Fruit fly (Drosophila melanogaster) whole organism, embryonic: ENCODE measurements around the gene Pvf2.

Source experiments
- Antp ChIP-seq: fragments of 200-800 bp; sonication (Bioruptor generic); optimal IDR thresholded peaks from 3 replicates; lab custom pipeline; 2016; ENCODE audit warnings: missing biosample characterization, missing genetic modification characterization
- Bgb ChIP-seq: fragments of 200-800 bp; sonication (Bioruptor generic); IDR thresholded peaks from 2 replicates; pipeline ENCODE4 v1.3.6; 2022; ENCODE audit warnings: missing biosample characterization, missing genetic modification characterization; ENCODE audit not compliant: partially characterized antibody
- C15 ChIP-seq: fragments of 200-800 bp; sonication (Bioruptor generic); IDR thresholded peaks from 3 replicates; pipeline ENCODE4 v1.3.6; 2022; ENCODE audit warnings: missing biosample characterization, missing genetic modification characterization
- CG10979 ChIP-seq: fragments of 200-800 bp; sonication (Bioruptor generic); optimal IDR thresholded peaks from 2 replicates; lab custom pipeline; 2018; ENCODE audit warnings: missing biosample characterization, mild to moderate bottlenecking, missing genetic modification characterization, moderate library complexity
- CG14667 ChIP-seq: fragments of 200-800 bp; sonication (Bioruptor generic); IDR thresholded peaks from 2 replicates; pipeline ENCODE4 v1.3.6; 2022; ENCODE audit warnings: missing biosample characterization, missing genetic modification characterization
- CG16863 ChIP-seq: fragments of 200-800 bp; sonication (Bioruptor generic); optimal IDR thresholded peaks from 3 replicates; lab custom pipeline; 2016; ENCODE audit warnings: missing biosample characterization, missing genetic modification characterization
- CG2199 ChIP-seq: fragments of 200-800 bp; sonication (Bioruptor generic); IDR thresholded peaks from 3 replicates; pipeline ENCODE4 v1.3.6; 2022; ENCODE audit warnings: missing biosample characterization, missing genetic modification characterization
- CG3065 ChIP-seq: fragments of 200-800 bp; sonication (Bioruptor generic); optimal IDR thresholded peaks from 2 replicates; lab custom pipeline; 2016; ENCODE audit warnings: missing biosample characterization, missing genetic modification characterization
- CG31224 ChIP-seq: fragments of 200-800 bp; sonication (Bioruptor generic); IDR thresholded peaks from 2 replicates; pipeline ENCODE4 v1.3.6; 2022; ENCODE audit warnings: missing biosample characterization, missing genetic modification characterization
- CG32532 ChIP-seq: fragments of 200-800 bp; sonication (Bioruptor generic); IDR thresholded peaks from 2 replicates; pipeline ENCODE4 v1.3.6; 2022; ENCODE audit warnings: missing biosample characterization, missing genetic modification characterization
- CG33213 ChIP-seq: fragments of 200-800 bp; sonication (Bioruptor generic); optimal IDR thresholded peaks from 3 replicates; lab custom pipeline; 2016; ENCODE audit warnings: missing biosample characterization, missing genetic modification characterization
- CG4707 ChIP-seq: fragments of 200-800 bp; sonication (Bioruptor generic); optimal IDR thresholded peaks from 2 replicates; lab custom pipeline; 2018; ENCODE audit warnings: missing biosample characterization, mild to moderate bottlenecking, missing genetic modification characterization, moderate library complexity
- CG7357 ChIP-seq: fragments of 200-800 bp; sonication (Bioruptor generic); IDR thresholded peaks from 3 replicates; pipeline ENCODE4 v1.3.6; 2022; ENCODE audit warnings: missing biosample characterization, missing genetic modification characterization
- CG8388 ChIP-seq: fragments of 200-800 bp; sonication (Bioruptor generic); optimal IDR thresholded peaks from 2 replicates; lab custom pipeline; 2019; ENCODE audit warnings: missing biosample characterization, mild to moderate bottlenecking, missing genetic modification characterization, moderate library complexity
- CG8944 ChIP-seq: fragments of 200-800 bp; sonication (Bioruptor generic); optimal IDR thresholded peaks from 3 replicates; lab custom pipeline; 2016; ENCODE audit warnings: missing biosample characterization, missing genetic modification characterization
- CG9437 ChIP-seq: fragments of 200-800 bp; sonication (Bioruptor generic); optimal IDR thresholded peaks from 2 replicates; lab custom pipeline; 2018; ENCODE audit warnings: missing biosample characterization, mild to moderate bottlenecking, missing genetic modification characterization
- CHES-1-like ChIP-seq: fragments of 200-800 bp; sonication (Bioruptor generic); optimal IDR thresholded peaks from 2 replicates; lab custom pipeline; 2016; ENCODE audit warnings: missing biosample characterization, missing genetic modification characterization
- Camta ChIP-seq: fragments of 200-800 bp; sonication (Bioruptor generic); optimal IDR thresholded peaks from 2 replicates; lab custom pipeline; 2016; ENCODE audit warnings: missing biosample characterization, missing genetic modification characterization
- Doc2 ChIP-seq: fragments of 200-800 bp; sonication (Bioruptor generic); IDR thresholded peaks from 2 replicates; pipeline ENCODE4 v1.3.6; 2022; ENCODE audit warnings: missing biosample characterization, missing genetic modification characterization
- E2f2 ChIP-seq: fragments of 200-800 bp; sonication (Bioruptor generic); IDR thresholded peaks from 2 replicates; pipeline ENCODE4 v1.3.6; 2022; ENCODE audit warnings: missing biosample characterization, missing genetic modification characterization
- Hr39 ChIP-seq: fragments of >200 bp; optimal IDR thresholded peaks from 2 replicates; lab custom pipeline; 2017
- Hsf ChIP-seq: fragments of 200-800 bp; sonication (Bioruptor generic); optimal IDR thresholded peaks from 3 replicates; lab custom pipeline; 2016; ENCODE audit warnings: missing biosample characterization, missing genetic modification characterization
- Kr ChIP-seq: fragments of 200-800 bp; sonication (Bioruptor generic); optimal IDR thresholded peaks from 2 replicates; lab custom pipeline; 2017; ENCODE audit warnings: missing biosample characterization, mild to moderate bottlenecking, missing genetic modification characterization
- MTF-1 ChIP-seq: fragments of 200-800 bp; sonication (Bioruptor generic); optimal IDR thresholded peaks from 2 replicates; lab custom pipeline; 2018; ENCODE audit warnings: missing biosample characterization, mild to moderate bottlenecking, missing genetic modification characterization, borderline replicate concordance
- NC2α ChIP-seq: fragments of 200-800 bp; sonication (Bioruptor generic); optimal IDR thresholded peaks from 2 replicates; lab custom pipeline; 2016; ENCODE audit warnings: missing biosample characterization, missing genetic modification characterization
- NK7.1 ChIP-seq: fragments of 200-800 bp; sonication (Bioruptor generic); optimal IDR thresholded peaks from 3 replicates; lab custom pipeline; 2016; ENCODE audit warnings: missing biosample characterization, missing genetic modification characterization
- Nf-YA ChIP-seq: fragments of 200-800 bp; sonication (Bioruptor generic); IDR thresholded peaks from 2 replicates; pipeline ENCODE4 v1.3.6; 2022; ENCODE audit warnings: missing biosample characterization, missing genetic modification characterization
- Nf-YB ChIP-seq: fragments of 200-800 bp; sonication (Bioruptor generic); optimal IDR thresholded peaks from 3 replicates; lab custom pipeline; 2019; ENCODE audit warnings: missing biosample characterization, mild to moderate bottlenecking, missing genetic modification characterization, moderate library complexity
- Six4 ChIP-seq: fragments of 200-800 bp; sonication (Bioruptor generic); optimal IDR thresholded peaks from 2 replicates; lab custom pipeline; 2016; ENCODE audit warnings: missing biosample characterization, missing genetic modification characterization
- Sry-β ChIP-seq: fragments of 200-800 bp; sonication (Bioruptor generic); optimal IDR thresholded peaks from 2 replicates; lab custom pipeline; 2018; ENCODE audit warnings: missing biosample characterization, mild to moderate bottlenecking, missing genetic modification characterization, moderate library complexity
- Taf1 ChIP-seq: fragments of 200-800 bp; sonication (Bioruptor generic); IDR thresholded peaks from 2 replicates; pipeline ENCODE4 v1.3.6; 2022; ENCODE audit warnings: missing biosample characterization, missing genetic modification characterization
- Usf ChIP-seq: fragments of 200-800 bp; sonication (Bioruptor generic); optimal IDR thresholded peaks from 2 replicates; lab custom pipeline; 2017; ENCODE audit warnings: missing genotype, missing biosample characterization, missing genetic modification characterization
- Xrp1 ChIP-seq: fragments of 200-800 bp; sonication (Bioruptor generic); IDR thresholded peaks from 2 replicates; pipeline ENCODE4 v1.3.6; 2022; ENCODE audit warnings: missing biosample characterization, missing genetic modification characterization
- abd-A ChIP-seq: fragments of 200-800 bp; sonication (Bioruptor generic); optimal IDR thresholded peaks from 3 replicates; lab custom pipeline; 2019; ENCODE audit warnings: missing biosample characterization, mild to moderate bottlenecking, missing genetic modification characterization, moderate library complexity
- bsh ChIP-seq, 2 experiments: fragments of 200-800 bp; sonication (Bioruptor generic); optimal IDR thresholded peaks; 2 replicates each; lab custom pipeline; 2017 to 2018; ENCODE audit warnings: mild to moderate bottlenecking in 2 of 2, missing biosample characterization in 2 of 2, missing genetic modification characterization in 2 of 2, moderate library complexity in 1 of 2
- cwo ChIP-seq: fragments of 200-800 bp; sonication (Bioruptor generic); optimal IDR thresholded peaks from 3 replicates; lab custom pipeline; 2017; ENCODE audit warnings: missing biosample characterization, missing genetic modification characterization, mild to moderate bottlenecking, moderate library complexity, missing genetic modification reagents
- ewg ChIP-seq: fragments of 200-800 bp; sonication (Bioruptor generic); optimal IDR thresholded peaks from 3 replicates; lab custom pipeline; 2017; ENCODE audit warnings: mild to moderate bottlenecking, missing biosample characterization, missing genetic modification reagents, missing genetic modification characterization
- fd64A ChIP-seq: fragments of 200-800 bp; sonication (Bioruptor generic); optimal IDR thresholded peaks from 3 replicates; lab custom pipeline; 2018; ENCODE audit warnings: missing biosample characterization, mild to moderate bottlenecking, missing genetic modification characterization
- fu2 ChIP-seq: fragments of 200-800 bp; sonication (Bioruptor generic); optimal IDR thresholded peaks from 2 replicates; lab custom pipeline; 2016; ENCODE audit warnings: missing biosample characterization, missing genetic modification characterization
- gsb-n ChIP-seq: fragments of 200-800 bp; sonication (Bioruptor generic); optimal IDR thresholded peaks from 3 replicates; lab custom pipeline; 2018; ENCODE audit warnings: missing biosample characterization, mild to moderate bottlenecking, missing genetic modification characterization
- hkb ChIP-seq, 2 experiments: fragments of 200-800 bp in 1 of 2; fragments of >200 bp in 1 of 2; sonication (Bioruptor generic) in 1 of 2; IDR thresholded peaks in 1 of 2; optimal IDR thresholded peaks in 1 of 2; 2 replicates each; pipeline versions ENCODE4 v1.3.6 to Lab custom; 2017 to 2022; ENCODE audit warnings: missing biosample characterization in 1 of 2, missing genetic modification characterization in 1 of 2
- insv ChIP-seq, 2 experiments: fragments of 200-800 bp; sonication (Bioruptor generic); optimal IDR thresholded peaks; 3 replicates each; lab custom pipeline; 2016 to 2018; ENCODE audit warnings: missing biosample characterization in 2 of 2, missing genetic modification characterization in 2 of 2
- inv ChIP-seq: fragments of 200-800 bp; sonication (Bioruptor generic); IDR thresholded peaks from 2 replicates; pipeline ENCODE4 v1.3.6; 2022; ENCODE audit warnings: missing biosample characterization, missing genetic modification characterization; ENCODE audit not compliant: partially characterized antibody
- ken ChIP-seq: fragments of 200-800 bp; sonication (Bioruptor generic); IDR thresholded peaks from 3 replicates; pipeline ENCODE4 v1.3.6; 2022; ENCODE audit warnings: missing biosample characterization, missing genetic modification characterization
- mam ChIP-seq: fragments of 200-800 bp; sonication (Bioruptor generic); optimal IDR thresholded peaks from 3 replicates; lab custom pipeline; 2016; ENCODE audit warnings: missing biosample characterization, missing genetic modification characterization
- prd ChIP-seq, 3 experiments: fragments of >200 bp in 2 of 3; fragments of 200-800 bp in 1 of 3; sonication (Bioruptor generic) in 1 of 3; optimal IDR thresholded peaks in 2 of 3; IDR thresholded peaks in 1 of 3; 2 replicates in 2 of 3; 3 replicates in 1 of 3; pipeline versions ENCODE4 v1.3.6 to Lab custom; 2017 to 2022; ENCODE audit warnings: missing biosample characterization in 1 of 3, missing genetic modification characterization in 1 of 3
- sug ChIP-seq: fragments of 200-800 bp; optimal IDR thresholded peaks from 2 replicates; lab custom pipeline; 2019; ENCODE audit warnings: missing biosample characterization, mild to moderate bottlenecking, missing genetic modification characterization, moderate library complexity
- tin ChIP-seq: fragments of 200-800 bp; sonication (Bioruptor generic); optimal IDR thresholded peaks from 3 replicates; lab custom pipeline; 2016; ENCODE audit warnings: missing biosample characterization, missing genetic modification characterization
- tll ChIP-seq, 2 experiments: fragments of 200-800 bp in 1 of 2; fragments of >200 bp in 1 of 2; sonication (Bioruptor generic) in 1 of 2; optimal IDR thresholded peaks; 2 replicates each; lab custom pipeline; 2017 to 2019; ENCODE audit warnings: missing biosample characterization in 2 of 2, missing genetic modification characterization in 2 of 2, mild to moderate bottlenecking in 1 of 2, moderate library complexity in 1 of 2
- z ChIP-seq: fragments of 200-800 bp; sonication (Bioruptor generic); IDR thresholded peaks from 3 replicates; pipeline ENCODE4 v1.3.6; 2022; ENCODE audit warnings: missing biosample characterization, missing genetic modification characterization

Gene Pvf2

dm6 chr2L:7037773-7038327 lies 46.6 kb downstream of the Pvf2 start, which contains the start of gene milt (continued):
- TF ChIP-seq CG3065 (GFP tag; lab: Kevin White, UChicago) (no peak), hkb (optimal IDR thresholded peaks at IDR 0.05; lab: Kevin White, UChicago) (no peak), hkb (GFP tag; IDR thresholded peaks at IDR 0.05; lab: Robert Waterston, UW) (peak; percentile 41; the same call in 1 of the 2 replicates), CG14667 (no peak), Sry-β (GFP tag; lab: Kevin White, UChicago) (peak; percentile 50), abd-A (tag; lab: Kevin White, UChicago) (no peak), Kr (GFP tag; lab: Kevin White, UChicago) (no peak), tin (GFP tag; lab: Kevin White, UChicago) (no peak), CG9437 (GFP tag; lab: Kevin White, UChicago) (no peak), CG33213 (GFP tag; lab: Kevin White, UChicago) (no peak), CG8388 (GFP tag; lab: Kevin White, UChicago) (no peak), mam (GFP tag; lab: Kevin White, UChicago) (no peak), Nf-YA (GFP tag; lab: Robert Waterston, UW) (no peak), CG32532 (no peak), bsh (GFP tag; optimal IDR thresholded peaks at IDR 0.05; lab: Kevin White, UChicago) (no peak), inv (GFP tag; lab: Robert Waterston, UW) (peak; percentile 70), Six4 (no peak), C15 (no peak), CG31224 (GFP tag; lab: Robert Waterston, UW) (no peak), cwo (GFP tag; lab: Kevin White, UChicago) (no peak), Antp (no peak), Nf-YB (GFP tag; lab: Kevin White, UChicago) (peak; percentile 93), CHES-1-like (GFP tag; lab: Kevin White, UChicago) (peak; percentile 0), Hsf (GFP tag; lab: Kevin White, UChicago) (peak; percentile 22), z (GFP tag; lab: Robert Waterston, UW) (no peak), tll (GFP tag; optimal IDR thresholded peaks at IDR 0.05; lab: Kevin White, UChicago) (no peak), insv (GFP tag; optimal IDR thresholded peaks at IDR 0.05; lab: Kevin White, UChicago) (no peak), MTF-1 (no peak), gsb-n (tag; lab: Kevin White, UChicago) (no peak), NK7.1 (GFP tag; lab: Kevin White, UChicago) (no peak), fd64A (GFP tag; lab: Kevin White, UChicago) (no peak), Usf (no peak), ewg (GFP tag; lab: Kevin White, UChicago) (no peak), Hr39 (no peak), Taf1 (GFP tag; lab: Robert Waterston, UW) (no peak), CG10979 (tag; lab: Kevin White, UChicago) (no peak), prd (optimal IDR thresholded peaks at IDR 0.05; lab: Kevin White, UChicago) (no peak), prd (GFP tag; IDR thresholded peaks at IDR 0.05; lab: Robert Waterston, UW) (no peak; the same call in 2 of the 3 replicates), CG4707 (GFP tag; lab: Kevin White, UChicago) (no peak), Doc2 (no peak), fu2 (GFP tag; lab: Kevin White, UChicago) (no peak), sug (no peak), CG7357 (GFP tag; lab: Robert Waterston, UW) (no peak), CG2199 (GFP tag; lab: Robert Waterston, UW) (no peak), NC2α (GFP tag; lab: Kevin White, UChicago) (no peak), Bgb (GFP tag; lab: Robert Waterston, UW) (peak; percentile 88), E2f2 (GFP tag; lab: Robert Waterston, UW) (peak; percentile 72), Xrp1 (GFP tag; lab: Robert Waterston, UW) (0 out of 2 replicates have a peak, but pooled peaks have one; percentile 22), CG16863 (GFP tag; lab: Kevin White, UChicago) (no peak), Camta (GFP tag; lab: Kevin White, UChicago) (no peak), ken (no peak), CG8944 (GFP tag; lab: Kevin White, UChicago) (no peak)
